Fruit fly (Drosophila melanogaster) whole organism, embryonic: Measurements from ENCODE around the gene Scgalpha.

Experiments used
- CG10147 ChIP-seq: fragments of 200-800 bp; sonication (Bioruptor generic); optimal IDR thresholded peaks from 2 replicates; lab custom pipeline; 2019; ENCODE audit warnings: missing biosample characterization, mild to moderate bottlenecking, missing genetic modification characterization, moderate library complexity
- CG10209 ChIP-seq: fragments of 200-800 bp; sonication (Bioruptor generic); optimal IDR thresholded peaks from 3 replicates; lab custom pipeline; 2017; ENCODE audit warnings: missing biosample characterization, mild to moderate bottlenecking, missing genetic modification characterization, missing genetic modification reagents
- CG10267 ChIP-seq: fragments of 200-800 bp; sonication (Bioruptor generic); optimal IDR thresholded peaks from 2 replicates; lab custom pipeline; 2018; ENCODE audit warnings: missing biosample characterization, mild to moderate bottlenecking, missing genetic modification characterization, moderate library complexity
- CG12104 ChIP-seq: fragments of 200-800 bp; sonication (Bioruptor generic); optimal IDR thresholded peaks from 3 replicates; lab custom pipeline; 2016; ENCODE audit warnings: missing biosample characterization, missing genetic modification characterization
- CG12219 ChIP-seq: fragments of 200-800 bp; sonication (Bioruptor generic); optimal IDR thresholded peaks from 3 replicates; lab custom pipeline; 2018; ENCODE audit warnings: missing biosample characterization, mild to moderate bottlenecking, missing genetic modification characterization
- CG12744 ChIP-seq: fragments of 200-800 bp; sonication (Bioruptor generic); optimal IDR thresholded peaks from 2 replicates; lab custom pipeline; 2016; ENCODE audit warnings: missing biosample characterization, missing genetic modification characterization
- CG14050 ChIP-seq: fragments of 200-800 bp; sonication (Bioruptor generic); IDR thresholded peaks from 3 replicates; pipeline ENCODE4 v1.3.6; 2022; ENCODE audit warnings: missing biosample characterization, missing genetic modification characterization
- CG14667 ChIP-seq: fragments of 200-800 bp; sonication (Bioruptor generic); IDR thresholded peaks from 2 replicates; pipeline ENCODE4 v1.3.6; 2022; ENCODE audit warnings: missing biosample characterization, missing genetic modification characterization
- CG15269 ChIP-seq: fragments of 200-800 bp; sonication (Bioruptor generic); optimal IDR thresholded peaks from 2 replicates; lab custom pipeline; 2018; ENCODE audit warnings: missing biosample characterization, mild to moderate bottlenecking, missing genetic modification characterization, moderate library complexity
- CG18476 ChIP-seq: fragments of 200-800 bp; sonication (Bioruptor generic); optimal IDR thresholded peaks from 2 replicates; lab custom pipeline; 2016; ENCODE audit warnings: missing biosample characterization, mild to moderate bottlenecking, missing genetic modification characterization
- CG18599 ChIP-seq: fragments of 200-800 bp; sonication (Bioruptor generic); optimal IDR thresholded peaks from 3 replicates; lab custom pipeline; 2017; ENCODE audit warnings: missing biosample characterization, missing genetic modification characterization, mild to moderate bottlenecking, moderate library complexity, missing genetic modification reagents
- CG18764 ChIP-seq: fragments of 200-800 bp; sonication (Bioruptor generic); optimal IDR thresholded peaks from 3 replicates; lab custom pipeline; 2016; ENCODE audit warnings: missing biosample characterization, missing genetic modification characterization
- CG31441 ChIP-seq: fragments of 200-800 bp; sonication (Bioruptor generic); IDR thresholded peaks from 2 replicates; pipeline ENCODE4 v1.3.6; 2022; ENCODE audit warnings: missing biosample characterization, missing genetic modification characterization
- CG32767 ChIP-seq: fragments of 200-800 bp; sonication (Bioruptor generic); IDR thresholded peaks from 2 replicates; pipeline ENCODE4 v1.3.6; 2022; ENCODE audit warnings: missing biosample characterization, missing genetic modification characterization
- CG3281 ChIP-seq: fragments of 200-800 bp; sonication (Bioruptor generic); optimal IDR thresholded peaks from 3 replicates; lab custom pipeline; 2017; ENCODE audit warnings: missing biosample characterization, mild to moderate bottlenecking, missing genetic modification characterization
- CG33557 ChIP-seq: fragments of 200-800 bp; sonication (Bioruptor generic); optimal IDR thresholded peaks from 2 replicates; lab custom pipeline; 2019; ENCODE audit warnings: missing biosample characterization, mild to moderate bottlenecking, missing genetic modification characterization, moderate library complexity
- CG3407 ChIP-seq: fragments of 200-800 bp; sonication (Bioruptor generic); optimal IDR thresholded peaks from 2 replicates; lab custom pipeline; 2018; ENCODE audit warnings: missing biosample characterization, mild to moderate bottlenecking, missing genetic modification characterization
- CG3726 ChIP-seq: fragments of 200-800 bp; sonication (Bioruptor generic); IDR thresholded peaks from 3 replicates; pipeline ENCODE4, ENCODE4 v1.3.6; 2022; ENCODE audit warnings: missing biosample characterization, missing genetic modification characterization
- CG4617 ChIP-seq: fragments of 200-800 bp; sonication (Bioruptor generic); optimal IDR thresholded peaks from 3 replicates; lab custom pipeline; 2016; ENCODE audit warnings: missing biosample characterization, missing genetic modification characterization, borderline replicate concordance
- CG7556 ChIP-seq: fragments of 200-800 bp; sonication (Bioruptor generic); optimal IDR thresholded peaks from 2 replicates; lab custom pipeline; 2017; ENCODE audit warnings: missing biosample characterization, mild to moderate bottlenecking, missing genetic modification characterization
- CG8281 ChIP-seq: fragments of 200-800 bp; sonication (Bioruptor generic); optimal IDR thresholded peaks from 2 replicates; lab custom pipeline; 2018; ENCODE audit warnings: missing biosample characterization, mild to moderate bottlenecking, missing genetic modification characterization, moderate library complexity
- CG8388 ChIP-seq: fragments of 200-800 bp; sonication (Bioruptor generic); optimal IDR thresholded peaks from 2 replicates; lab custom pipeline; 2019; ENCODE audit warnings: missing biosample characterization, mild to moderate bottlenecking, missing genetic modification characterization, moderate library complexity
- CG9215 ChIP-seq: fragments of 200-800 bp; sonication (Bioruptor generic); IDR thresholded peaks from 2 replicates; pipeline ENCODE4 v1.3.6; 2022; ENCODE audit warnings: missing biosample characterization, missing genetic modification characterization
- CG9727 ChIP-seq: fragments of 200-800 bp; sonication (Bioruptor generic); optimal IDR thresholded peaks from 3 replicates; lab custom pipeline; 2017; ENCODE audit warnings: missing biosample characterization, mild to moderate bottlenecking, missing genetic modification characterization
- H2.0 ChIP-seq: fragments of 200-800 bp; sonication (Bioruptor generic); IDR thresholded peaks from 2 replicates; pipeline ENCODE4 v1.3.6; 2022; ENCODE audit warnings: missing biosample characterization, missing genetic modification characterization
- Hmr ChIP-seq: fragments of 200-800 bp; sonication (Bioruptor generic); optimal IDR thresholded peaks from 3 replicates; lab custom pipeline; 2017; ENCODE audit warnings: mild to moderate bottlenecking, missing biosample characterization, missing genetic modification reagents, missing genetic modification characterization
- NC2β ChIP-seq: fragments of 200-800 bp; sonication (Bioruptor generic); optimal IDR thresholded peaks from 2 replicates; lab custom pipeline; 2016; ENCODE audit warnings: missing biosample characterization, missing genetic modification characterization
- Nf-YB ChIP-seq: fragments of 200-800 bp; sonication (Bioruptor generic); optimal IDR thresholded peaks from 3 replicates; lab custom pipeline; 2019; ENCODE audit warnings: missing biosample characterization, mild to moderate bottlenecking, missing genetic modification characterization, moderate library complexity
- Nf-YC ChIP-seq: fragments of 200-800 bp; optimal IDR thresholded peaks from 3 replicates; lab custom pipeline; 2019; ENCODE audit warnings: missing biosample characterization, mild to moderate bottlenecking, missing genetic modification characterization, moderate library complexity
- Optix ChIP-seq: fragments of 200-800 bp; sonication (Bioruptor generic); IDR thresholded peaks from 3 replicates; pipeline ENCODE4 v1.3.6; 2022; ENCODE audit warnings: missing biosample characterization, missing genetic modification characterization
- Rx ChIP-seq: fragments of 200-800 bp; sonication (Bioruptor generic); IDR thresholded peaks from 2 replicates; pipeline ENCODE4 v1.3.6; 2022; ENCODE audit warnings: missing biosample characterization, missing genetic modification characterization
- Spps ChIP-seq: fragments of 200-800 bp; sonication (Bioruptor generic); optimal IDR thresholded peaks from 2 replicates; lab custom pipeline; 2018; ENCODE audit warnings: missing biosample characterization, mild to moderate bottlenecking, missing genetic modification characterization
- Stat92E ChIP-seq, 3 experiments: fragments of >200 bp in 2 of 3; fragments of 200-800 bp in 1 of 3; sonication (Bioruptor generic) in 1 of 3; optimal IDR thresholded peaks; 2 replicates each; lab custom pipeline; 2017 to 2019; ENCODE audit warnings: missing biosample characterization in 3 of 3, missing genetic modification characterization in 3 of 3, mild to moderate bottlenecking in 1 of 3, moderate library complexity in 1 of 3
- Vsx1 ChIP-seq: fragments of 200-800 bp; sonication (Bioruptor generic); optimal IDR thresholded peaks from 2 replicates; lab custom pipeline; 2017; ENCODE audit warnings: missing biosample characterization, mild to moderate bottlenecking, missing genetic modification characterization, missing genetic modification reagents
- Xbp1 ChIP-seq: fragments of 200-800 bp; sonication (Bioruptor generic); optimal IDR thresholded peaks from 3 replicates; lab custom pipeline; 2016; ENCODE audit warnings: missing biosample characterization, mild to moderate bottlenecking, missing genetic modification characterization
- chn ChIP-seq: fragments of 200-800 bp; sonication (Bioruptor generic); optimal IDR thresholded peaks from 2 replicates; lab custom pipeline; 2016; ENCODE audit warnings: missing biosample characterization, missing genetic modification characterization
- crol ChIP-seq: fragments of 200-800 bp; sonication (Bioruptor generic); IDR thresholded peaks from 2 replicates; pipeline ENCODE4 v1.3.6; 2022; ENCODE audit warnings: missing biosample characterization, missing genetic modification characterization
- dm ChIP-seq: fragments of 200-800 bp; sonication (Bioruptor generic); optimal IDR thresholded peaks from 3 replicates; lab custom pipeline; 2016; ENCODE audit warnings: missing biosample characterization, missing genetic modification characterization
- dysf ChIP-seq: fragments of 200-800 bp; sonication (Bioruptor generic); IDR thresholded peaks from 3 replicates; pipeline ENCODE4 v1.3.6; 2022; ENCODE audit warnings: missing biosample characterization, missing genetic modification characterization
- jigr1 ChIP-seq: fragments of 200-800 bp; sonication (Bioruptor generic); IDR thresholded peaks from 3 replicates; pipeline ENCODE4 v1.3.6; 2022; ENCODE audit warnings: missing biosample characterization, missing genetic modification characterization
- lab ChIP-seq: fragments of 200-800 bp; sonication (Bioruptor generic); optimal IDR thresholded peaks from 3 replicates; lab custom pipeline; 2017; ENCODE audit warnings: missing biosample characterization, missing genetic modification characterization, mild to moderate bottlenecking, moderate library complexity, missing genetic modification reagents
- lbe ChIP-seq: fragments of 200-800 bp; sonication (Bioruptor generic); optimal IDR thresholded peaks from 2 replicates; lab custom pipeline; 2016; ENCODE audit warnings: missing biosample characterization, mild to moderate bottlenecking, missing genetic modification characterization
- repo ChIP-seq: fragments of 200-800 bp; sonication (Bioruptor generic); optimal IDR thresholded peaks from 2 replicates; lab custom pipeline; 2016; ENCODE audit warnings: missing biosample characterization, missing genetic modification characterization
- sd ChIP-seq: fragments of 200-800 bp; sonication (Bioruptor generic); optimal IDR thresholded peaks from 3 replicates; lab custom pipeline; 2018; ENCODE audit warnings: missing biosample characterization, mild to moderate bottlenecking, missing genetic modification characterization, moderate library complexity
- slou ChIP-seq: fragments of 200-800 bp; sonication (Bioruptor generic); optimal IDR thresholded peaks from 3 replicates; lab custom pipeline; 2016; ENCODE audit warnings: missing biosample characterization, missing genetic modification characterization
- twi ChIP-seq: fragments of 200-800 bp; optimal IDR thresholded peaks from 2 replicates; lab custom pipeline; 2019; ENCODE audit warnings: missing biosample characterization, mild to moderate bottlenecking, missing genetic modification characterization, moderate library complexity
- unpg ChIP-seq: fragments of 200-800 bp; sonication (Bioruptor generic); optimal IDR thresholded peaks from 3 replicates; lab custom pipeline; 2018; ENCODE audit warnings: missing biosample characterization, mild to moderate bottlenecking, missing genetic modification characterization, moderate library complexity
- vfl ChIP-seq: fragments of 200-800 bp; sonication (Bioruptor generic); optimal IDR thresholded peaks from 2 replicates; lab custom pipeline; 2016; ENCODE audit warnings: missing biosample characterization, missing genetic modification characterization
- zen2 ChIP-seq: fragments of 200-800 bp; sonication (Bioruptor generic); IDR thresholded peaks from 3 replicates; pipeline ENCODE4 v1.3.6; 2022; ENCODE audit warnings: missing biosample characterization, missing genetic modification characterization; ENCODE audit not compliant: partially characterized antibody

The Scgalpha gene

dm6 chr2L:8274958-8275584 is 28.2 kb upstream of the Scgalpha start (continued):
- TF ChIP-seq CG10209 (GFP tag; lab: Kevin White, UChicago) (peak; percentile 64), Hmr (peak; percentile 50), CG3281 (GFP tag; lab: Kevin White, UChicago) (peak; percentile 22), slou (GFP tag; lab: Kevin White, UChicago) (no peak), CG18476 (GFP tag; lab: Kevin White, UChicago) (peak; percentile 31), CG9727 (GFP tag; lab: Kevin White, UChicago) (peak; percentile 86), lab (GFP tag; lab: Kevin White, UChicago) (peak; percentile 67), zen2 (GFP tag; lab: Robert Waterston, UW) (no peak), H2.0 (GFP tag; lab: Robert Waterston, UW) (peak; percentile 56), CG31441 (peak; percentile 81), repo (GFP tag; lab: Kevin White, UChicago) (no peak), CG10147 (GFP tag; lab: Kevin White, UChicago) (peak; percentile 57), Stat92E (GFP tag; optimal IDR thresholded peaks at IDR 0.05; lab: Kevin White, UChicago) (peak in 1 of 3 experiments; percentile 57), CG33557 (GFP tag; lab: Kevin White, UChicago) (peak; percentile 64), Xbp1 (GFP tag; lab: Kevin White, UChicago) (peak; percentile 63), CG3407 (GFP tag; lab: Kevin White, UChicago) (peak; percentile 45), twi (tag; lab: Kevin White, UChicago) (peak; percentile 65), CG10267 (peak; percentile 80), dysf (GFP tag; lab: Robert Waterston, UW) (peak; percentile 70), Optix (GFP tag; lab: Robert Waterston, UW) (no peak), CG9215 (no peak), CG8281 (tag; lab: Kevin White, UChicago) (peak; percentile 13), CG12219 (peak; percentile 61), CG32767 (peak; percentile 47; the same call in 1 of the 2 replicates), crol (GFP tag; lab: Robert Waterston, UW) (no peak), vfl (no peak), CG12744 (GFP tag; lab: Kevin White, UChicago) (peak; percentile 38), Nf-YB (GFP tag; lab: Kevin White, UChicago) (peak; percentile 55), CG15269 (tag; lab: Kevin White, UChicago) (peak; percentile 74), lbe (GFP tag; lab: Kevin White, UChicago) (no peak), CG18599 (GFP tag; lab: Kevin White, UChicago) (peak; percentile 48), Spps (tag; lab: Kevin White, UChicago) (peak; percentile 54), CG3726 (GFP tag; lab: Robert Waterston, UW) (peak; percentile 43; the same call in 1 of the 3 replicates), CG4617 (GFP tag; lab: Kevin White, UChicago) (no peak), jigr1 (no peak), chn (GFP tag; lab: Kevin White, UChicago) (peak; percentile 45), dm (GFP tag; lab: Kevin White, UChicago) (no peak), NC2β (peak; percentile 35), CG7556 (GFP tag; lab: Kevin White, UChicago) (peak; percentile 63), unpg (GFP tag; lab: Kevin White, UChicago) (peak; percentile 83), CG14050 (GFP tag; lab: Robert Waterston, UW) (peak; percentile 52; the same call in 2 of the 3 replicates), CG8388 (peak; percentile 78), sd (tag; lab: Kevin White, UChicago) (peak; percentile 27), CG14667 (GFP tag; lab: Robert Waterston, UW) (no peak), CG18764 (GFP tag; lab: Kevin White, UChicago) (peak; percentile 17), Rx (GFP tag; lab: Robert Waterston, UW) (no peak), Vsx1 (GFP tag; lab: Kevin White, UChicago) (peak; percentile 6), CG12104 (GFP tag; lab: Kevin White, UChicago) (peak; percentile 25), Nf-YC (no peak)
